Fruit fly (Drosophila melanogaster): ENCODE measurements around the gene CG1265.

Gene CG1265

dm6 chr3L:4269920-4270319, 15.3 kb downstream of the CG1265 start (continued):
- TF ChIP-seq Hr39 (GFP tag; optimal IDR thresholded peaks at IDR 0.05) (peak; percentile 30), Eip78C (GFP tag) (peak; percentile 94), acj6 (GFP tag; optimal IDR thresholded peaks at IDR 0.05) (peak; percentile 76), Sox15 (GFP tag; optimal IDR thresholded peaks at IDR 0.05) (peak; percentile 37), spab (GFP tag; optimal IDR thresholded peaks at IDR 0.05) (peak; percentile 73), Sox102F (GFP tag; optimal IDR thresholded peaks at IDR 0.05) (peak; percentile 70), CG9139 (GFP tag; optimal IDR thresholded peaks at IDR 0.05) (peak; percentile 74), CG11902 (GFP tag; optimal IDR thresholded peaks at IDR 0.05) (peak; percentile 38), fd85E (GFP tag; optimal IDR thresholded peaks at IDR 0.05) (peak; percentile 50), Hr4 (GFP tag; optimal IDR thresholded peaks at IDR 0.05) (peak; percentile 58), Lpt (GFP tag; optimal IDR thresholded peaks at IDR 0.05) (peak; percentile 74), dsx (GFP tag; optimal IDR thresholded peaks at IDR 0.05; ENCODE audit: poor library complexity, severe bottlenecking) (peak; percentile 81), CG4318 (GFP tag; optimal IDR thresholded peaks at IDR 0.05) (peak; percentile 70), achi (GFP tag; optimal IDR thresholded peaks at IDR 0.05) (peak; percentile 81), Blimp-1 (GFP tag; optimal IDR thresholded peaks at IDR 0.05) (peak; percentile 33), CG6808 (GFP tag; optimal IDR thresholded peaks at IDR 0.05) (peak; percentile 79), Eip93F (GFP tag; optimal IDR thresholded peaks at IDR 0.05) (peak; percentile 12), Sox14 (GFP tag; optimal IDR thresholded peaks at IDR 0.05) (peak; percentile 30), cyc (GFP tag; optimal IDR thresholded peaks at IDR 0.05) (peak; percentile 51)

dm6 chr3L:4270949-4271827, 16.6 kb downstream of the CG1265 start:
- TF ChIP-seq CG10631 (GFP tag; optimal IDR thresholded peaks at IDR 0.05) (peak; percentile 37), CG1621 (tag; optimal IDR thresholded peaks at IDR 0.05) (no peak), acj6 (GFP tag; optimal IDR thresholded peaks at IDR 0.05) (no peak), eg (GFP tag; IDR thresholded peaks at IDR 0.05) (0 out of 3 replicates have a peak, but pooled peaks have one; percentile 28), achi (GFP tag; optimal IDR thresholded peaks at IDR 0.05) (no peak), fd59A (GFP tag; optimal IDR thresholded peaks at IDR 0.05) (no peak), CG6163 (GFP tag; IDR thresholded peaks at IDR 0.05) (0 out of 3 replicates have a peak, but pooled peaks have one; percentile 21), Met (GFP tag; optimal IDR thresholded peaks at IDR 0.05) (no peak), CG16779 (tag; optimal IDR thresholded peaks at IDR 0.05) (no peak), CG11294 (GFP tag; IDR thresholded peaks at IDR 0.05) (no peak), CG7368 (GFP tag; optimal IDR thresholded peaks at IDR 0.05) (no peak), Sox102F (GFP tag; optimal IDR thresholded peaks at IDR 0.05) (peak; percentile 0), topi (GFP tag; optimal IDR thresholded peaks at IDR 0.05) (no peak), salr (GFP tag; optimal IDR thresholded peaks at IDR 0.05) (no peak), Hr38 (GFP tag; optimal IDR thresholded peaks at IDR 0.05) (no peak), pdm3 (GFP tag; optimal IDR thresholded peaks at IDR 0.05) (no peak), Eip93F (GFP tag; optimal IDR thresholded peaks at IDR 0.05) (no peak), fkh (GFP tag; optimal IDR thresholded peaks at IDR 0.05) (no peak), OdsH (GFP tag; optimal IDR thresholded peaks at IDR 0.05) (no peak), CG10669 (GFP tag; optimal IDR thresholded peaks at IDR 0.05) (no peak), esn (GFP tag; optimal IDR thresholded peaks at IDR 0.05) (no peak), svp (GFP tag) (no peak), Eip75B (GFP tag; optimal IDR thresholded peaks at IDR 0.05) (no peak), cyc (GFP tag; optimal IDR thresholded peaks at IDR 0.05) (no peak), Lpt (GFP tag; optimal IDR thresholded peaks at IDR 0.05) (no peak), CG34406 (GFP tag; optimal IDR thresholded peaks at IDR 0.05) (no peak), Hr39 (GFP tag; optimal IDR thresholded peaks at IDR 0.05) (no peak), dsx (GFP tag; optimal IDR thresholded peaks at IDR 0.05; ENCODE audit: poor library complexity, severe bottlenecking) (peak; percentile 96), Blimp-1 (GFP tag; optimal IDR thresholded peaks at IDR 0.05) (no peak), CG6276 (GFP tag; optimal IDR thresholded peaks at IDR 0.05) (no peak), vri (GFP tag; optimal IDR thresholded peaks at IDR 0.05) (no peak), spab (GFP tag; optimal IDR thresholded peaks at IDR 0.05) (peak; percentile 13), Sox14 (GFP tag; optimal IDR thresholded peaks at IDR 0.05) (peak; percentile 48), ss (GFP tag; optimal IDR thresholded peaks at IDR 0.05) (peak in 1 of 2 experiments; percentile 3), Ets96B (tag; optimal IDR thresholded peaks at IDR 0.05) (no peak), CG6808 (GFP tag; optimal IDR thresholded peaks at IDR 0.05) (no peak), CG3032 (tag; optimal IDR thresholded peaks at IDR 0.05) (peak; percentile 34), Gug (GFP tag; IDR thresholded peaks at IDR 0.05) (no peak), dac (GFP tag; optimal IDR thresholded peaks at IDR 0.05) (no peak)

Measured in whole organism, prepupa.